Worm (Caenorhabditis elegans) whole organism, L3 larva: ENCODE measurements around the gene Y32F6A.5.

ENCODE experiments used
- aly-2 ChIP-seq: fragments of 150-350 bp; optimal IDR thresholded peaks from 2 replicates; lab custom pipeline; 2014; ENCODE audit warnings: missing biosample characterization, missing genetic modification characterization
- ama-1 ChIP-seq: fragments of 150-350 bp; optimal IDR thresholded peaks from 2 replicates; lab custom pipeline; 2018
- ceh-16 ChIP-seq: sonication (generic microtip); optimal IDR thresholded peaks from 2 replicates; lab custom pipeline; 2017; ENCODE audit warnings: missing biosample characterization, missing genetic modification characterization
- elt-2 ChIP-seq: sonication (generic microtip); optimal IDR thresholded peaks from 2 replicates; lab custom pipeline; 2016; ENCODE audit warnings: missing genetic modification reagents, mild to moderate bottlenecking, missing genetic modification characterization, missing compliant biosample characterization
- mdl-1 ChIP-seq: fragments of 150-350 bp; optimal IDR thresholded peaks from 2 replicates; lab custom pipeline; 2014; ENCODE audit warnings: missing biosample characterization, missing genetic modification characterization
- nhr-77 ChIP-seq: fragments of 150-350 bp; optimal IDR thresholded peaks from 2 replicates; lab custom pipeline; 2014; ENCODE audit warnings: missing biosample characterization, missing genetic modification characterization
- unc-62 ChIP-seq: fragments of 150-350 bp; sonication (generic microtip); optimal IDR thresholded peaks from 4 replicates; lab custom pipeline; 2014; ENCODE audit warnings: missing biosample characterization, missing genetic modification reagents, missing genetic modification characterization
- zag-1 ChIP-seq: fragments of 150-350 bp; optimal IDR thresholded peaks from 2 replicates; lab custom pipeline; 2014; ENCODE audit warnings: missing biosample characterization, missing genetic modification characterization
- ztf-11 ChIP-seq: fragments of 150-350 bp; optimal IDR thresholded peaks from 2 replicates; lab custom pipeline; 2014; ENCODE audit warnings: missing biosample characterization, missing genetic modification characterization

DNA sequence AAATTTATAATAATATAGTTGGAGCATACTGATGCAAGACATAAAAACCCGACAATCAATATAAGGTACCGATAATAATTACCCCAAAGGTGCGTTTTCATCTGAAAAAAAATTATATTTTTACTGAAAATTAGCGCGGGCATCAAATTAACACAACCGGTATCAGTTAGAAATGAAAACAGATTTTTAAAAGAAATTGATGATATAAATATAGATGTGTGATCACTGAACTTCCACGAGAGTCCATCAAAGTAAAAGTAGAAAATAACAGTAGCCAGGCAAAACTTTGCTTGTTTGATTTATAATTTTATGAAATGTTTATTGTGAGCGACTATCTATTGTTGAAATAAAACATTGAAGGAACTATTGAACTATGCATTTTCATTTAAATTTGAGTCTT is 47.9 kb upstream of the Y32F6A.5 start, which contains the start of gene C35A5.3:
- TF ChIP-seq ama-1 (lab: Kevin White, UChicago) (no peak), unc-62 (no peak), nhr-77 (no peak), ceh-16 (tag; lab: Kevin White, UChicago) (no peak), zag-1 (tag; lab: Kevin White, UChicago) (no peak), ztf-11 (tag; lab: Kevin White, UChicago) (no peak), elt-2 (tag; lab: Kevin White, UChicago) (no peak), aly-2 (tag; lab: Kevin White, UChicago) (no peak), mdl-1 (tag; lab: Kevin White, UChicago) (no peak)
